Fruit fly (Drosophila melanogaster): Measurements from ENCODE around the gene fz2.

Gene fz2

DNA sequence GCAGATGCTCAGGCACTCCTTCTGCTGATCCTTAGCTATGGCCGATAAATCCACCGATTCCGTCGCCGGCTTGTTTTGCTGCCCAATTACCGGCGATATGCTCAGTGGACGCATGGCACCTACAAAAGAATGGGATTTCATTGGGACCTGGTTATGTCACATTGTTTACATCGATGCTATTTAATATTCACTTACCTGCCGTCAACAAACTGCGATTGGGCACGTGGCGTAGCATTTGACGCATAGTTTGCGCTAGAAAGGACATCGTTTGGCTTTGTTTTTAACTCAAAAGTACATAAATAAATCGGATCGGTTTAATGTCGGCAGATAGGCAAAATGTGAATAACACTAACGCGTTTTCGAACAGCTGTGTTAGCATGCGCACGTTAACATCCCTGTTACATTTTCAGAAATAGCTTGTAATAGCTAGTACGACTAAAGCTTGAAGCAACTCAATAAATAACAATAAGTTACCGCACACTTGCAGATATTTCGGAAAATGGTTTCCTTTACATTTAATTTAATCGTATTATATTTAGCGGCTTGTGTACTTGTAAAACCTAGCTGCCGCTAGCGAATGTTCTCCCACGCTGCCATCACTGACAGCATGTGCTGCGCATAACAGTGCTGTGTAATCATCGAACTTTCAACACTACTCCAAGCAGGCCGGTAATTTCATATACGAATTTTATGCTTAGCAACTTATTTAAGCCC lies 19.7 kb upstream of the fz2 start, which contains the start of the genes mRpL21 and rept (continued):
- peak; percentile 36 for TF ChIP-seq jumu (GFP tag; optimal IDR thresholded peaks at IDR 0.05)
- TF ChIP-seq CG10431 (GFP tag; optimal IDR thresholded peaks at IDR 0.05) = no peak
- no peak for TF ChIP-seq CG4730 (GFP tag; IDR thresholded peaks at IDR 0.05)
- TF ChIP-seq CG34422 (GFP tag; IDR thresholded peaks at IDR 0.05) = peak; percentile 59; the same call in 1 of the 3 replicates
- TF ChIP-seq NFAT (GFP tag; IDR thresholded peaks at IDR 0.05) = peak; percentile 43
- TF ChIP-seq Aef1 (GFP tag; IDR thresholded peaks at IDR 0.05) = 0 out of 3 replicates have a peak, but pooled peaks have one; percentile 13
- no peak for TF ChIP-seq CG2199 (GFP tag; IDR thresholded peaks at IDR 0.05)
- TF ChIP-seq crc (GFP tag; optimal IDR thresholded peaks at IDR 0.05) = no peak
- TF ChIP-seq kni (GFP tag; optimal IDR thresholded peaks at IDR 0.05) = no peak
- peak; percentile 89 for TF ChIP-seq sens (GFP tag)
- no peak for TF ChIP-seq gt (GFP tag; IDR thresholded peaks at IDR 0.05)
- no peak for TF ChIP-seq ac (GFP tag; optimal IDR thresholded peaks at IDR 0.05)
- TF ChIP-seq CG18262 (tag; optimal IDR thresholded peaks at IDR 0.05) = peak; percentile 21
- TF ChIP-seq Awh (GFP tag; IDR thresholded peaks at IDR 0.05) = no peak
- TF ChIP-seq sd (tag; optimal IDR thresholded peaks at IDR 0.05) = peak; percentile 30
- no peak for TF ChIP-seq gce (GFP tag; IDR thresholded peaks at IDR 0.05)
- no peak for TF ChIP-seq ro (GFP tag; IDR thresholded peaks at IDR 0.05)
- TF ChIP-seq prd (optimal IDR thresholded peaks at IDR 0.05) = no peak
- TF ChIP-seq prd (GFP tag; IDR thresholded peaks at IDR 0.05) = 0 out of 3 replicates have a peak, but pooled peaks have one; percentile 27
- peak; percentile 39 for TF ChIP-seq dmrt99B (tag; optimal IDR thresholded peaks at IDR 0.05)
- peak; percentile 52 for TF ChIP-seq unpg (GFP tag; optimal IDR thresholded peaks at IDR 0.05)
- TF ChIP-seq CG17802 (tag; optimal IDR thresholded peaks at IDR 0.05) = no peak
- peak; percentile 83 for TF ChIP-seq Sin3A (optimal IDR thresholded peaks at IDR 0.05)
- no peak for TF ChIP-seq dati (GFP tag; IDR thresholded peaks at IDR 0.05)
- TF ChIP-seq twi (tag; optimal IDR thresholded peaks at IDR 0.05) = peak; percentile 81
- TF ChIP-seq BEAF-32 (GFP tag; optimal IDR thresholded peaks at IDR 0.05) = peak; percentile 45
- no peak for TF ChIP-seq CG11695 (GFP tag; IDR thresholded peaks at IDR 0.05)
- TF ChIP-seq repo (GFP tag; optimal IDR thresholded peaks at IDR 0.05) = peak; percentile 31
- no peak for TF ChIP-seq cas (GFP tag; IDR thresholded peaks at IDR 0.05)
- TF ChIP-seq ci (GFP tag; IDR thresholded peaks at IDR 0.05) = peak; percentile 47; the same call in 1 of the 3 replicates
- peak in 1 of 2 experiments; percentile 4 for TF ChIP-seq chif (GFP tag; optimal IDR thresholded peaks at IDR 0.05)
- peak; percentile 6 for TF ChIP-seq Deaf1 (tag; optimal IDR thresholded peaks at IDR 0.05)
- TF ChIP-seq h (optimal IDR thresholded peaks at IDR 0.05) = no peak
- TF ChIP-seq Six4 (GFP tag; optimal IDR thresholded peaks at IDR 0.05) = peak; percentile 18
- TF ChIP-seq CG14667 (GFP tag; IDR thresholded peaks at IDR 0.05) = no peak
- peak; percentile 40 for TF ChIP-seq CG10209 (GFP tag; optimal IDR thresholded peaks at IDR 0.05)
- peak; percentile 32 for TF ChIP-seq fd3F (GFP tag; optimal IDR thresholded peaks at IDR 0.05)
- peak; percentile 54 for TF ChIP-seq CG12155 (GFP tag; optimal IDR thresholded peaks at IDR 0.05)
- TF ChIP-seq CG11085 (GFP tag; IDR thresholded peaks at IDR 0.05) = 0 out of 2 replicates have a peak, but pooled peaks have one; percentile 16
- peak; percentile 27 for TF ChIP-seq CG10565 (GFP tag; optimal IDR thresholded peaks at IDR 0.05)
- TF ChIP-seq Nf-YB (GFP tag; optimal IDR thresholded peaks at IDR 0.05) = peak; percentile 5
- TF ChIP-seq CrebB (tag; optimal IDR thresholded peaks at IDR 0.05) = peak; percentile 47
- TF ChIP-seq unc-4 (GFP tag; IDR thresholded peaks at IDR 0.05; ENCODE audit: partially characterized antibody) = no peak
- no peak for TF ChIP-seq CG13123 (GFP tag; optimal IDR thresholded peaks at IDR 0.05)
- TF ChIP-seq Dfd (GFP tag; optimal IDR thresholded peaks at IDR 0.05) = no peak
- TF ChIP-seq Vsx1 (GFP tag; optimal IDR thresholded peaks at IDR 0.05) = no peak
- TF ChIP-seq shn (GFP tag; optimal IDR thresholded peaks at IDR 0.05) = peak; percentile 57
- TF ChIP-seq Meics (GFP tag; optimal IDR thresholded peaks at IDR 0.05) = peak; percentile 29
- TF ChIP-seq CG14050 (GFP tag; IDR thresholded peaks at IDR 0.05) = no peak
- TF ChIP-seq Dp (GFP tag; optimal IDR thresholded peaks at IDR 0.05) = peak; percentile 42
- no peak for TF ChIP-seq CG15073 (GFP tag; optimal IDR thresholded peaks at IDR 0.05)
